Fruit fly (Drosophila melanogaster) whole organism, embryonic: ENCODE measurements around the gene LIMK1.

Experiments
- Asciz ChIP-seq: fragments of 200-800 bp; sonication (Bioruptor generic); optimal IDR thresholded peaks from 2 replicates; lab custom pipeline; 2017; ENCODE audit warnings: missing biosample characterization, mild to moderate bottlenecking, missing genetic modification characterization, missing genetic modification reagents
- Atf-2 ChIP-seq: fragments of 200-800 bp; sonication (Bioruptor generic); optimal IDR thresholded peaks from 2 replicates; lab custom pipeline; 2016; ENCODE audit warnings: missing biosample characterization, missing genetic modification characterization
- B-H2 ChIP-seq: fragments of 200-800 bp; sonication (Bioruptor generic); optimal IDR thresholded peaks from 2 replicates; lab custom pipeline; 2018; ENCODE audit warnings: missing biosample characterization, mild to moderate bottlenecking, missing genetic modification characterization
- C15 ChIP-seq: fragments of 200-800 bp; sonication (Bioruptor generic); IDR thresholded peaks from 3 replicates; pipeline ENCODE4 v1.3.6; 2022; ENCODE audit warnings: missing biosample characterization, missing genetic modification characterization
- CG10321 ChIP-seq: fragments of 200-800 bp; sonication (Bioruptor generic); IDR thresholded peaks from 2 replicates; pipeline ENCODE4 v1.3.6; 2022; ENCODE audit warnings: missing biosample characterization, missing genetic modification characterization
- CG10565 ChIP-seq: fragments of 200-800 bp; sonication (Bioruptor generic); optimal IDR thresholded peaks from 3 replicates; lab custom pipeline; 2016; ENCODE audit warnings: missing biosample characterization, mild to moderate bottlenecking, missing genetic modification characterization
- CG11093 ChIP-seq: fragments of 200-800 bp; sonication (Bioruptor generic); IDR thresholded peaks from 3 replicates; pipeline ENCODE4 v1.3.6; 2022; ENCODE audit warnings: missing biosample characterization, missing genetic modification characterization
- CG11696 ChIP-seq: fragments of 200-800 bp; sonication (Bioruptor generic); IDR thresholded peaks from 2 replicates; pipeline ENCODE4 v1.3.6; 2022; ENCODE audit warnings: missing biosample characterization, missing genetic modification characterization
- CG1233 ChIP-seq: fragments of 200-800 bp; sonication (Bioruptor generic); optimal IDR thresholded peaks from 4 replicates; lab custom pipeline; 2018; ENCODE audit warnings: missing biosample characterization, mild to moderate bottlenecking, missing genetic modification characterization
- CG13775 ChIP-seq: fragments of 200-800 bp; sonication (Bioruptor generic); optimal IDR thresholded peaks from 3 replicates; lab custom pipeline; 2017; ENCODE audit warnings: missing biosample characterization, mild to moderate bottlenecking, missing genetic modification characterization
- CG14965 ChIP-seq: fragments of 200-800 bp; sonication (Bioruptor generic); optimal IDR thresholded peaks from 2 replicates; lab custom pipeline; 2016; ENCODE audit warnings: missing biosample characterization, missing genetic modification characterization, borderline replicate concordance
- CG15601 ChIP-seq: fragments of 200-800 bp; sonication (Bioruptor generic); optimal IDR thresholded peaks from 3 replicates; lab custom pipeline; 2019; ENCODE audit warnings: missing biosample characterization, mild to moderate bottlenecking, missing genetic modification characterization, moderate library complexity
- CG15696 ChIP-seq: fragments of 200-800 bp; sonication (Bioruptor generic); optimal IDR thresholded peaks from 2 replicates; lab custom pipeline; 2019; ENCODE audit warnings: missing biosample characterization, mild to moderate bottlenecking, missing genetic modification characterization, moderate library complexity
- CG1647 ChIP-seq: fragments of 200-800 bp; sonication (Bioruptor generic); optimal IDR thresholded peaks from 3 replicates; lab custom pipeline; 2016; ENCODE audit warnings: missing biosample characterization, missing genetic modification characterization
- CG1792 ChIP-seq: fragments of 200-800 bp; sonication (Bioruptor generic); optimal IDR thresholded peaks from 2 replicates; lab custom pipeline; 2016; ENCODE audit warnings: missing biosample characterization, missing genetic modification characterization
- CG1832 ChIP-seq: fragments of 200-800 bp; sonication (Bioruptor generic); optimal IDR thresholded peaks from 2 replicates; lab custom pipeline; 2017; ENCODE audit warnings: missing biosample characterization, mild to moderate bottlenecking, missing genetic modification characterization, inconsistent platforms
- CG30403 ChIP-seq: fragments of 200-800 bp; sonication (Bioruptor generic); optimal IDR thresholded peaks from 3 replicates; lab custom pipeline; 2016; ENCODE audit warnings: missing biosample characterization, missing genetic modification characterization
- CG31365 ChIP-seq: fragments of 200-800 bp; sonication (Bioruptor generic); optimal IDR thresholded peaks from 2 replicates; lab custom pipeline; 2018; ENCODE audit warnings: missing biosample characterization, mild to moderate bottlenecking, missing genetic modification characterization
- CG3407 ChIP-seq: fragments of 200-800 bp; sonication (Bioruptor generic); optimal IDR thresholded peaks from 2 replicates; lab custom pipeline; 2018; ENCODE audit warnings: missing biosample characterization, mild to moderate bottlenecking, missing genetic modification characterization
- CG3838 ChIP-seq: fragments of 200-800 bp; sonication (Bioruptor generic); optimal IDR thresholded peaks from 3 replicates; lab custom pipeline; 2016; ENCODE audit warnings: missing biosample characterization, missing genetic modification characterization
- CG5953 ChIP-seq: fragments of 200-800 bp; sonication (Bioruptor generic); IDR thresholded peaks from 2 replicates; pipeline ENCODE4 v1.3.6; 2022; ENCODE audit warnings: missing biosample characterization, missing genetic modification characterization
- CG6654 ChIP-seq: fragments of 200-800 bp; sonication (Bioruptor generic); optimal IDR thresholded peaks from 2 replicates; lab custom pipeline; 2017; ENCODE audit warnings: missing biosample characterization, mild to moderate bottlenecking, missing genetic modification characterization
- CG7372 ChIP-seq: fragments of 200-800 bp; sonication (Bioruptor generic); IDR thresholded peaks from 2 replicates; pipeline ENCODE4 v1.3.6; 2022; ENCODE audit warnings: missing biosample characterization, missing genetic modification characterization
- CkIIα-i1 ChIP-seq: fragments of 200-800 bp; sonication (Bioruptor generic); IDR thresholded peaks from 2 replicates; pipeline ENCODE4 v1.3.6; 2022; ENCODE audit warnings: missing biosample characterization, missing genetic modification characterization
- CrebB ChIP-seq: fragments of 200-800 bp; sonication (Bioruptor generic); optimal IDR thresholded peaks from 3 replicates; lab custom pipeline; 2018; ENCODE audit warnings: missing biosample characterization, mild to moderate bottlenecking, missing genetic modification characterization
- Dad ChIP-seq: fragments of 200-800 bp; sonication (Bioruptor generic); optimal IDR thresholded peaks from 3 replicates; lab custom pipeline; 2016; ENCODE audit warnings: missing biosample characterization, missing genetic modification characterization
- Doc3 ChIP-seq: fragments of 200-800 bp; sonication (Bioruptor generic); IDR thresholded peaks from 3 replicates; pipeline ENCODE4 v1.3.6; 2022; ENCODE audit warnings: missing biosample characterization, missing genetic modification characterization; ENCODE audit not compliant: partially characterized antibody
- Eip74EF ChIP-seq, 2 experiments: fragments of 200-800 bp in 1 of 2; fragments of >200 bp in 1 of 2; sonication (Bioruptor generic) in 1 of 2; optimal IDR thresholded peaks; 2 replicates each; lab custom pipeline; 2017 to 2019; ENCODE audit warnings: missing biosample characterization in 2 of 2, missing genetic modification characterization in 2 of 2, mild to moderate bottlenecking in 1 of 2, moderate library complexity in 1 of 2
- Elba2 ChIP-seq: fragments of 200-800 bp; sonication (Bioruptor generic); optimal IDR thresholded peaks from 3 replicates; lab custom pipeline; 2016; ENCODE audit warnings: missing biosample characterization, missing genetic modification characterization
- Fer3 ChIP-seq: fragments of 200-800 bp; sonication (Bioruptor generic); optimal IDR thresholded peaks from 2 replicates; lab custom pipeline; 2018; ENCODE audit warnings: missing biosample characterization, mild to moderate bottlenecking, missing genetic modification characterization, moderate library complexity
- MTF-1 ChIP-seq: fragments of 200-800 bp; sonication (Bioruptor generic); optimal IDR thresholded peaks from 2 replicates; lab custom pipeline; 2018; ENCODE audit warnings: missing biosample characterization, mild to moderate bottlenecking, missing genetic modification characterization, borderline replicate concordance
- NC2β ChIP-seq: fragments of 200-800 bp; sonication (Bioruptor generic); optimal IDR thresholded peaks from 2 replicates; lab custom pipeline; 2016; ENCODE audit warnings: missing biosample characterization, missing genetic modification characterization
- Six4 ChIP-seq: fragments of 200-800 bp; sonication (Bioruptor generic); optimal IDR thresholded peaks from 2 replicates; lab custom pipeline; 2016; ENCODE audit warnings: missing biosample characterization, missing genetic modification characterization
- Sry-δ ChIP-seq: fragments of 200-800 bp; sonication (Bioruptor generic); optimal IDR thresholded peaks from 2 replicates; lab custom pipeline; 2016; ENCODE audit warnings: missing biosample characterization, missing genetic modification characterization
- az2 ChIP-seq: fragments of 200-800 bp; sonication (Bioruptor generic); optimal IDR thresholded peaks from 3 replicates; lab custom pipeline; 2016; ENCODE audit warnings: missing biosample characterization, missing genetic modification characterization
- her ChIP-seq: fragments of 200-800 bp; sonication (Bioruptor generic); optimal IDR thresholded peaks from 2 replicates; lab custom pipeline; 2016; ENCODE audit warnings: missing biosample characterization, missing genetic modification characterization
- ind ChIP-seq: fragments of 200-800 bp; sonication (Bioruptor generic); optimal IDR thresholded peaks from 3 replicates; lab custom pipeline; 2016; ENCODE audit warnings: missing biosample characterization, missing genetic modification characterization
- insv ChIP-seq, 2 experiments: fragments of 200-800 bp; sonication (Bioruptor generic); optimal IDR thresholded peaks; 3 replicates each; lab custom pipeline; 2016 to 2018; ENCODE audit warnings: missing biosample characterization in 2 of 2, missing genetic modification characterization in 2 of 2
- org-1 ChIP-seq: fragments of 200-800 bp; sonication (Bioruptor generic); optimal IDR thresholded peaks from 2 replicates; lab custom pipeline; 2017; ENCODE audit warnings: missing biosample characterization, missing genetic modification characterization
- ro ChIP-seq: fragments of 200-800 bp; sonication (Bioruptor generic); IDR thresholded peaks from 2 replicates; pipeline ENCODE4 v1.3.6; 2022; ENCODE audit warnings: missing biosample characterization, missing genetic modification characterization
- slbo ChIP-seq: fragments of 200-800 bp; sonication (Bioruptor generic); IDR thresholded peaks from 2 replicates; pipeline ENCODE4 v1.3.6; 2022; ENCODE audit warnings: missing biosample characterization, missing genetic modification characterization
- stc ChIP-seq: fragments of 200-800 bp; sonication (Bioruptor generic); IDR thresholded peaks from 2 replicates; pipeline ENCODE4 v1.3.6; 2022; ENCODE audit warnings: missing biosample characterization, missing genetic modification characterization
- sug ChIP-seq: fragments of 200-800 bp; optimal IDR thresholded peaks from 2 replicates; lab custom pipeline; 2019; ENCODE audit warnings: missing biosample characterization, mild to moderate bottlenecking, missing genetic modification characterization, moderate library complexity
- tin ChIP-seq: fragments of 200-800 bp; sonication (Bioruptor generic); optimal IDR thresholded peaks from 3 replicates; lab custom pipeline; 2016; ENCODE audit warnings: missing biosample characterization, missing genetic modification characterization
- tup ChIP-seq: fragments of 200-800 bp; sonication (Bioruptor generic); optimal IDR thresholded peaks from 2 replicates; lab custom pipeline; 2016; ENCODE audit warnings: missing biosample characterization, mild to moderate bottlenecking, missing genetic modification characterization, moderate library complexity
- unc-4 ChIP-seq: fragments of 200-800 bp; sonication (Bioruptor generic); IDR thresholded peaks from 2 replicates; pipeline ENCODE4 v1.3.6; 2022; ENCODE audit warnings: missing biosample characterization, missing genetic modification characterization; ENCODE audit not compliant: partially characterized antibody
- vfl ChIP-seq: fragments of 200-800 bp; sonication (Bioruptor generic); optimal IDR thresholded peaks from 2 replicates; lab custom pipeline; 2016; ENCODE audit warnings: missing biosample characterization, missing genetic modification characterization
- wek ChIP-seq: fragments of 200-800 bp; sonication (Bioruptor generic); optimal IDR thresholded peaks from 3 replicates; lab custom pipeline; 2018; ENCODE audit warnings: missing biosample characterization, mild to moderate bottlenecking, missing genetic modification characterization, moderate library complexity
- zen2 ChIP-seq: fragments of 200-800 bp; sonication (Bioruptor generic); IDR thresholded peaks from 3 replicates; pipeline ENCODE4 v1.3.6; 2022; ENCODE audit warnings: missing biosample characterization, missing genetic modification characterization; ENCODE audit not compliant: partially characterized antibody

Gene LIMK1

dm6 chrX:12577722-12578121 is 14.3 kb downstream of the LIMK1 start (continued):
- no peak for TF ChIP-seq Doc3
- peak; percentile 81 for TF ChIP-seq sug (tag; lab: Kevin White, UChicago)
- TF ChIP-seq CG1832 (GFP tag; lab: Kevin White, UChicago): no peak
- no peak for TF ChIP-seq ind (GFP tag; lab: Kevin White, UChicago)
- 0 out of 2 replicates have a peak, but pooled peaks have one; percentile 13 for TF ChIP-seq slbo (GFP tag; lab: Robert Waterston, UW)
- TF ChIP-seq zen2 (GFP tag; lab: Robert Waterston, UW): no peak
- no peak for TF ChIP-seq CG1233
- TF ChIP-seq, all 482 proteins: peak for 24

DNA sequence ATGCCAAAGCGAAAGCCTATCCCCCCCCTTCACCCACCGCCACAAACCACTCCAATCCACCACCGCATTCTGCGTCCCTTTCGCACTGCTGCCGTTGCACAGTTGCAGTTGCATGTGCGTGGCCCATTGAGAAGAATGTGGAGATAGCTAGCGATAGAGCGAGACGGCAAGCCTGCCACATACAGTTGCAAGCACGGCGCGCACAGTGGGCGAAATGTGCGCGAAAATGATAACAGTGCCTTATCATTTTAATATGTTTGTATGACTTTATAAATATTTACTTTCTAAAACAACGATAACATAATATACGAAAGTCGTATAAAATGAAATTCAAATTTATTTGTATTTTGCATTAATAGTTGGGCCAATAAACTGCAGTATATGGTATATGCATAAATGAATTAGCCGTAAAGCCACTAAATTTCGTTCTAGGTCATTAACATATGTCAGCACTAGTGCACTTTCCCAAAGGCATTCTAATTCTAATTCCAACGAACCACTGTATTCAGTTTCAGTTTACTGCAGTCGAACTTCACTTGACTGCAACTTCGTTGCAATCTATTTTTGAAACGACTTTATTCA is 16.1 kb downstream of the LIMK1 start:
- no peak for TF ChIP-seq stc (GFP tag; lab: Robert Waterston, UW)
- peak; percentile 66 for TF ChIP-seq CG13775
- TF ChIP-seq CG1647 (GFP tag; lab: Kevin White, UChicago): no peak
- TF ChIP-seq CG11093 (GFP tag; lab: Robert Waterston, UW): no peak
- peak; percentile 3 for TF ChIP-seq Elba2 (GFP tag; lab: Kevin White, UChicago)
- TF ChIP-seq CG1792 (GFP tag; lab: Kevin White, UChicago): no peak
- peak; percentile 44 for TF ChIP-seq CG6654 (GFP tag; lab: Kevin White, UChicago)
- no peak for TF ChIP-seq her (GFP tag; lab: Kevin White, UChicago)
- no peak; the same call in 1 of the 2 replicates for TF ChIP-seq ro (GFP tag; lab: Robert Waterston, UW)
- TF ChIP-seq org-1 (GFP tag; lab: Kevin White, UChicago): peak; percentile 46
- peak; percentile 15 for TF ChIP-seq CG3838 (GFP tag; lab: Kevin White, UChicago)
- peak; percentile 58 for TF ChIP-seq NC2β
- no peak for TF ChIP-seq CG10565 (GFP tag; lab: Kevin White, UChicago)
- TF ChIP-seq slbo (GFP tag; lab: Robert Waterston, UW): no peak
- TF ChIP-seq CG5953 (GFP tag; lab: Robert Waterston, UW): no peak
- no peak for TF ChIP-seq tup
- peak; percentile 68 for TF ChIP-seq CG30403 (GFP tag; lab: Kevin White, UChicago)
- TF ChIP-seq CG3407 (GFP tag; lab: Kevin White, UChicago): peak; percentile 72
- TF ChIP-seq CG10321: peak; percentile 78
- no peak for TF ChIP-seq CG14965
- no peak for TF ChIP-seq CkIIα-i1 (GFP tag; lab: Robert Waterston, UW)
- no peak for TF ChIP-seq CG7372 (GFP tag; lab: Robert Waterston, UW)
- TF ChIP-seq B-H2: no peak
- no peak for TF ChIP-seq Eip74EF (GFP tag; optimal IDR thresholded peaks at IDR 0.05; lab: Kevin White, UChicago)
- no peak for TF ChIP-seq vfl (GFP tag; lab: Kevin White, UChicago)
- no peak for TF ChIP-seq Sry-δ
- peak; percentile 72 for TF ChIP-seq Six4 (GFP tag; lab: Kevin White, UChicago)
- no peak for TF ChIP-seq Fer3 (tag; lab: Kevin White, UChicago)
- no peak for TF ChIP-seq wek
- TF ChIP-seq Asciz: peak; percentile 69
- TF ChIP-seq unc-4 (GFP tag; lab: Robert Waterston, UW): no peak
- no peak for TF ChIP-seq MTF-1 (GFP tag; lab: Kevin White, UChicago)
- TF ChIP-seq CrebB: no peak
- TF ChIP-seq CG15601 (tag; lab: Kevin White, UChicago): peak; percentile 72
- peak; percentile 80 for TF ChIP-seq az2 (GFP tag; lab: Kevin White, UChicago)
- no peak for TF ChIP-seq C15 (GFP tag; lab: Robert Waterston, UW)
- no peak for TF ChIP-seq Dad (GFP tag; lab: Kevin White, UChicago)
- peak; percentile 67 for TF ChIP-seq tin (GFP tag; lab: Kevin White, UChicago)
- no peak for TF ChIP-seq CG31365 (tag; lab: Kevin White, UChicago)
- TF ChIP-seq Atf-2: peak; percentile 55
- TF ChIP-seq insv (GFP tag; optimal IDR thresholded peaks at IDR 0.05; lab: Kevin White, UChicago): no peak
- peak; percentile 68 for TF ChIP-seq CG15696 (tag; lab: Kevin White, UChicago)
- TF ChIP-seq CG11696 (GFP tag; lab: Robert Waterston, UW): no peak
